Worm (Caenorhabditis elegans): Measurements from ENCODE around the gene pigb-1.

ce11 chrII:5019389-5020108 lies 26.7 kb upstream of the pigb-1 start:
- TF ChIP-seq elt-2 (tag; optimal IDR thresholded peaks at IDR 0.05) = peak; percentile 96
- no peak for TF ChIP-seq aha-1 (tag; optimal IDR thresholded peaks at IDR 0.05)
- TF ChIP-seq vab-15 (tag; optimal IDR thresholded peaks at IDR 0.05) = no peak
- TF ChIP-seq lin-15B (tag; optimal IDR thresholded peaks at IDR 0.05) = no peak
- no peak for TF ChIP-seq lin-13 (GFP tag; optimal IDR thresholded peaks at IDR 0.05)
- TF ChIP-seq ama-1 (optimal IDR thresholded peaks at IDR 0.05) = no peak

Data from whole organism, L1 larva.